Fruit fly (Drosophila melanogaster) whole organism, embryonic: ENCODE measurements around the gene M6.

Experiments used
- Bgb ChIP-seq: fragments of 200-800 bp; sonication (Bioruptor generic); IDR thresholded peaks from 2 replicates; pipeline ENCODE4 v1.3.6; 2022; ENCODE audit warnings: missing biosample characterization, missing genetic modification characterization; ENCODE audit not compliant: partially characterized antibody
- CG10543 ChIP-seq: fragments of 200-800 bp; sonication (Bioruptor generic); optimal IDR thresholded peaks from 3 replicates; lab custom pipeline; 2017; ENCODE audit warnings: missing biosample characterization, mild to moderate bottlenecking, missing genetic modification characterization, moderate library complexity
- CG12236 ChIP-seq: fragments of 200-800 bp; sonication (Bioruptor generic); optimal IDR thresholded peaks from 2 replicates; lab custom pipeline; 2016; ENCODE audit warnings: missing biosample characterization, missing genetic modification characterization
- CG13424 ChIP-seq: fragments of 200-800 bp; sonication (Bioruptor generic); optimal IDR thresholded peaks from 2 replicates; lab custom pipeline; 2019; ENCODE audit warnings: missing biosample characterization, mild to moderate bottlenecking, missing genetic modification characterization, moderate library complexity
- CG17328 ChIP-seq: fragments of 200-800 bp; sonication (Bioruptor generic); IDR thresholded peaks from 2 replicates; pipeline ENCODE4 v1.3.6; 2022; ENCODE audit warnings: missing biosample characterization, missing genetic modification characterization
- CG17361 ChIP-seq: fragments of 200-800 bp; sonication (Bioruptor generic); IDR thresholded peaks from 3 replicates; pipeline ENCODE4 v1.3.6; 2022; ENCODE audit warnings: missing biosample characterization, missing genetic modification characterization
- CG17568 ChIP-seq: fragments of 200-800 bp; sonication (Bioruptor generic); optimal IDR thresholded peaks from 2 replicates; lab custom pipeline; 2018; ENCODE audit warnings: missing biosample characterization, mild to moderate bottlenecking, missing genetic modification characterization, moderate library complexity
- CG2199 ChIP-seq: fragments of 200-800 bp; sonication (Bioruptor generic); IDR thresholded peaks from 3 replicates; pipeline ENCODE4 v1.3.6; 2022; ENCODE audit warnings: missing biosample characterization, missing genetic modification characterization
- CG3407 ChIP-seq: fragments of 200-800 bp; sonication (Bioruptor generic); optimal IDR thresholded peaks from 2 replicates; lab custom pipeline; 2018; ENCODE audit warnings: missing biosample characterization, mild to moderate bottlenecking, missing genetic modification characterization
- CG34224 ChIP-seq: fragments of 200-800 bp; sonication (Bioruptor generic); IDR thresholded peaks from 3 replicates; pipeline ENCODE4 v1.3.6; 2022; ENCODE audit warnings: missing biosample characterization, missing genetic modification characterization; ENCODE audit not compliant: partially characterized antibody
- CG4617 ChIP-seq: fragments of 200-800 bp; sonication (Bioruptor generic); optimal IDR thresholded peaks from 3 replicates; lab custom pipeline; 2016; ENCODE audit warnings: missing biosample characterization, missing genetic modification characterization, borderline replicate concordance
- CG5180 ChIP-seq: fragments of 200-800 bp; sonication (Bioruptor generic); optimal IDR thresholded peaks from 3 replicates; lab custom pipeline; 2017; ENCODE audit warnings: missing biosample characterization, missing genetic modification characterization, mild to moderate bottlenecking, moderate library complexity, missing genetic modification reagents
- CG6175 ChIP-seq: fragments of 200-800 bp; sonication (Bioruptor generic); IDR thresholded peaks from 3 replicates; pipeline ENCODE4 v1.3.6; 2022; ENCODE audit warnings: missing biosample characterization, missing genetic modification characterization
- CG6813 ChIP-seq: fragments of 200-800 bp; sonication (Bioruptor generic); optimal IDR thresholded peaks from 2 replicates; lab custom pipeline; 2017; ENCODE audit warnings: missing biosample characterization, missing genetic modification characterization, mild to moderate bottlenecking, moderate library complexity, missing genetic modification reagents
- CG6854 ChIP-seq: fragments of 200-800 bp; sonication (Bioruptor generic); optimal IDR thresholded peaks from 3 replicates; lab custom pipeline; 2017; ENCODE audit warnings: missing biosample characterization, mild to moderate bottlenecking, missing genetic modification characterization
- CG7556 ChIP-seq: fragments of 200-800 bp; sonication (Bioruptor generic); optimal IDR thresholded peaks from 2 replicates; lab custom pipeline; 2017; ENCODE audit warnings: missing biosample characterization, mild to moderate bottlenecking, missing genetic modification characterization
- CG7786 ChIP-seq: fragments of 200-800 bp; sonication (Bioruptor generic); optimal IDR thresholded peaks from 2 replicates; lab custom pipeline; 2016; ENCODE audit warnings: missing biosample characterization, missing genetic modification characterization
- CG7928 ChIP-seq: fragments of 200-800 bp; sonication (Bioruptor generic); optimal IDR thresholded peaks from 2 replicates; lab custom pipeline; 2017; ENCODE audit warnings: missing biosample characterization, mild to moderate bottlenecking, missing genetic modification characterization
- CG9609 ChIP-seq: fragments of 200-800 bp; sonication (Bioruptor generic); optimal IDR thresholded peaks from 3 replicates; lab custom pipeline; 2016; ENCODE audit warnings: missing biosample characterization, missing genetic modification characterization
- CG9727 ChIP-seq: fragments of 200-800 bp; sonication (Bioruptor generic); optimal IDR thresholded peaks from 3 replicates; lab custom pipeline; 2017; ENCODE audit warnings: missing biosample characterization, mild to moderate bottlenecking, missing genetic modification characterization
- Dref ChIP-seq: fragments of 200-800 bp; sonication (Bioruptor generic); IDR thresholded peaks from 2 replicates; pipeline ENCODE4 v1.3.6; 2022; ENCODE audit warnings: missing biosample characterization, missing genetic modification characterization
- GATAe ChIP-seq: fragments of 200-800 bp; sonication (Bioruptor generic); conservative IDR thresholded peaks from 2 replicates; pipeline ENCODE4 v1.3.6; 2022; ENCODE audit warnings: missing biosample characterization, missing genetic modification characterization
- HmgZ ChIP-seq: fragments of 200-800 bp; sonication (Bioruptor generic); optimal IDR thresholded peaks from 2 replicates; lab custom pipeline; 2018; ENCODE audit warnings: missing biosample characterization, mild to moderate bottlenecking, missing genetic modification characterization
- Nf-YC ChIP-seq: fragments of 200-800 bp; optimal IDR thresholded peaks from 3 replicates; lab custom pipeline; 2019; ENCODE audit warnings: missing biosample characterization, mild to moderate bottlenecking, missing genetic modification characterization, moderate library complexity
- Sin3A ChIP-seq: fragments of >200 bp; optimal IDR thresholded peaks from 2 replicates; lab custom pipeline; 2018
- Stat92E ChIP-seq, 3 experiments: fragments of >200 bp in 2 of 3; fragments of 200-800 bp in 1 of 3; sonication (Bioruptor generic) in 1 of 3; optimal IDR thresholded peaks; 2 replicates each; lab custom pipeline; 2017 to 2019; ENCODE audit warnings: missing biosample characterization in 3 of 3, missing genetic modification characterization in 3 of 3, mild to moderate bottlenecking in 1 of 3, moderate library complexity in 1 of 3
- Tbp ChIP-seq: fragments of >200 bp; optimal IDR thresholded peaks from 2 replicates; lab custom pipeline; 2018; ENCODE audit warnings: missing biosample characterization, missing genetic modification characterization
- ac ChIP-seq: fragments of 200-800 bp; sonication (Bioruptor generic); optimal IDR thresholded peaks from 3 replicates; lab custom pipeline; 2017; ENCODE audit warnings: missing biosample characterization, mild to moderate bottlenecking, missing genetic modification characterization
- amos ChIP-seq: fragments of 200-800 bp; sonication (Bioruptor generic); IDR thresholded peaks from 2 replicates; pipeline ENCODE4 v1.3.6; 2022; ENCODE audit warnings: missing biosample characterization, missing genetic modification characterization; ENCODE audit not compliant: partially characterized antibody
- ato ChIP-seq: fragments of 200-800 bp; sonication (Bioruptor generic); IDR thresholded peaks from 2 replicates; pipeline ENCODE4 v1.3.6; 2022; ENCODE audit warnings: missing biosample characterization, missing genetic modification characterization; ENCODE audit not compliant: partially characterized antibody
- bbx ChIP-seq: fragments of 200-800 bp; sonication (Bioruptor generic); IDR thresholded peaks from 2 replicates; pipeline ENCODE4 v1.3.6; 2022; ENCODE audit warnings: missing biosample characterization, missing genetic modification characterization; ENCODE audit not compliant: partially characterized antibody
- caup ChIP-seq: fragments of 200-800 bp; sonication (Bioruptor generic); optimal IDR thresholded peaks from 3 replicates; lab custom pipeline; 2017; ENCODE audit warnings: missing biosample characterization, mild to moderate bottlenecking, missing genetic modification characterization, moderate library complexity; ENCODE audit not compliant: severe bottlenecking
- dmrt11E ChIP-seq: fragments of 200-800 bp; sonication (Bioruptor generic); optimal IDR thresholded peaks from 3 replicates; lab custom pipeline; 2018; ENCODE audit warnings: missing biosample characterization, mild to moderate bottlenecking, missing genetic modification characterization, moderate library complexity
- dmrt99B ChIP-seq: fragments of 200-800 bp; sonication (Bioruptor generic); optimal IDR thresholded peaks from 2 replicates; lab custom pipeline; 2018; ENCODE audit warnings: missing biosample characterization, mild to moderate bottlenecking, missing genetic modification characterization, moderate library complexity
- fd102C ChIP-seq: fragments of 200-800 bp; sonication (Bioruptor generic); optimal IDR thresholded peaks from 2 replicates; lab custom pipeline; 2018; ENCODE audit warnings: missing biosample characterization, mild to moderate bottlenecking, missing genetic modification characterization, moderate library complexity
- fd96Cb ChIP-seq: fragments of 200-800 bp; sonication (Bioruptor generic); optimal IDR thresholded peaks from 2 replicates; lab custom pipeline; 2018; ENCODE audit warnings: missing biosample characterization, mild to moderate bottlenecking, missing genetic modification characterization, moderate library complexity
- ftz-f1 ChIP-seq: fragments of 200-800 bp; sonication (Bioruptor generic); optimal IDR thresholded peaks from 2 replicates; lab custom pipeline; 2016; ENCODE audit warnings: missing biosample characterization, missing genetic modification characterization
- gcm2 ChIP-seq: fragments of 200-800 bp; sonication (Bioruptor generic); optimal IDR thresholded peaks from 2 replicates; lab custom pipeline; 2016; ENCODE audit warnings: missing biosample characterization, missing genetic modification characterization
- grn ChIP-seq: fragments of 200-800 bp; sonication (Bioruptor generic); optimal IDR thresholded peaks from 3 replicates; lab custom pipeline; 2017; ENCODE audit warnings: missing biosample characterization, missing genetic modification characterization
- hth ChIP-seq: fragments of >200 bp; optimal IDR thresholded peaks from 2 replicates; lab custom pipeline; 2017; ENCODE audit warnings: inconsistent platforms
- ken ChIP-seq: fragments of 200-800 bp; sonication (Bioruptor generic); IDR thresholded peaks from 3 replicates; pipeline ENCODE4 v1.3.6; 2022; ENCODE audit warnings: missing biosample characterization, missing genetic modification characterization
- nmo ChIP-seq: fragments of 200-800 bp; sonication (Bioruptor generic); optimal IDR thresholded peaks from 2 replicates; lab custom pipeline; 2018; ENCODE audit warnings: missing biosample characterization, mild to moderate bottlenecking, missing genetic modification characterization, moderate library complexity
- oc ChIP-seq: fragments of 200-800 bp; sonication (Bioruptor generic); optimal IDR thresholded peaks from 2 replicates; lab custom pipeline; 2018; ENCODE audit warnings: missing biosample characterization, mild to moderate bottlenecking, missing genetic modification characterization, moderate library complexity
- org-1 ChIP-seq: fragments of 200-800 bp; sonication (Bioruptor generic); optimal IDR thresholded peaks from 2 replicates; lab custom pipeline; 2017; ENCODE audit warnings: missing biosample characterization, missing genetic modification characterization
- p53 ChIP-seq: fragments of 200-800 bp; sonication (Bioruptor generic); optimal IDR thresholded peaks from 2 replicates; lab custom pipeline; 2016; ENCODE audit warnings: missing biosample characterization, missing genetic modification characterization
- pzg ChIP-seq: fragments of 200-800 bp; sonication (Bioruptor generic); optimal IDR thresholded peaks from 3 replicates; lab custom pipeline; 2018; ENCODE audit warnings: missing biosample characterization, mild to moderate bottlenecking, missing genetic modification characterization, moderate library complexity
- ssp ChIP-seq: fragments of 200-800 bp; sonication (Bioruptor generic); IDR thresholded peaks from 2 replicates; pipeline ENCODE4 v1.3.6; 2022; ENCODE audit warnings: missing biosample characterization, missing genetic modification characterization
- tin ChIP-seq: fragments of 200-800 bp; sonication (Bioruptor generic); optimal IDR thresholded peaks from 3 replicates; lab custom pipeline; 2016; ENCODE audit warnings: missing biosample characterization, missing genetic modification characterization
- tll ChIP-seq, 2 experiments: fragments of 200-800 bp in 1 of 2; fragments of >200 bp in 1 of 2; sonication (Bioruptor generic) in 1 of 2; optimal IDR thresholded peaks; 2 replicates each; lab custom pipeline; 2017 to 2019; ENCODE audit warnings: missing biosample characterization in 2 of 2, missing genetic modification characterization in 2 of 2, mild to moderate bottlenecking in 1 of 2, moderate library complexity in 1 of 2
- wek ChIP-seq: fragments of 200-800 bp; sonication (Bioruptor generic); optimal IDR thresholded peaks from 3 replicates; lab custom pipeline; 2018; ENCODE audit warnings: missing biosample characterization, mild to moderate bottlenecking, missing genetic modification characterization, moderate library complexity

M6 gene

dm6 chr3L:21483837-21484236, 23.8 kb upstream of the M6 start (continued):
- peak in 1 of 3 experiments; percentile 26 for TF ChIP-seq Stat92E (GFP tag; optimal IDR thresholded peaks at IDR 0.05; lab: Kevin White, UChicago)
- peak; percentile 38 for TF ChIP-seq CG13424 (tag; lab: Kevin White, UChicago)
- peak; percentile 35 for TF ChIP-seq nmo (GFP tag; lab: Kevin White, UChicago)
- no peak for TF ChIP-seq oc
- TF ChIP-seq CG6175 (GFP tag; lab: Robert Waterston, UW) = no peak
- no peak for TF ChIP-seq CG17328 (GFP tag; lab: Robert Waterston, UW)
- TF ChIP-seq gcm2 (GFP tag; lab: Kevin White, UChicago) = no peak
- TF ChIP-seq tll (GFP tag; optimal IDR thresholded peaks at IDR 0.05; lab: Kevin White, UChicago) = no peak
- TF ChIP-seq CG7786 (GFP tag; lab: Kevin White, UChicago) = peak; percentile 10
- no peak for TF ChIP-seq ac (GFP tag; lab: Kevin White, UChicago)
- TF ChIP-seq Tbp (GFP tag; lab: Kevin White, UChicago) = peak; percentile 23
- peak; percentile 40; the same call in 1 of the 3 replicates for TF ChIP-seq CG17361 (GFP tag; lab: Robert Waterston, UW)
- TF ChIP-seq CG2199 = peak; percentile 83; the same call in 1 of the 3 replicates
- no peak for TF ChIP-seq GATAe (GFP tag; lab: Robert Waterston, UW)
- no peak for TF ChIP-seq CG6854
- no peak for TF ChIP-seq dmrt11E (tag; lab: Kevin White, UChicago)
- TF ChIP-seq ftz-f1 (GFP tag; lab: Kevin White, UChicago) = no peak
- TF ChIP-seq CG5180 (GFP tag; lab: Kevin White, UChicago) = no peak
- no peak for TF ChIP-seq ssp
- TF ChIP-seq pzg (GFP tag; lab: Kevin White, UChicago) = peak; percentile 68
- TF ChIP-seq hth (lab: Kevin White, UChicago) = no peak
- TF ChIP-seq ato (GFP tag; lab: Robert Waterston, UW) = no peak
- TF ChIP-seq bbx = peak; percentile 8; the same call in 1 of the 2 replicates
- no peak for TF ChIP-seq CG17568
- no peak for TF ChIP-seq Sin3A (lab: Kevin White, UChicago)
- TF ChIP-seq CG6813 = no peak
- TF ChIP-seq wek (GFP tag; lab: Kevin White, UChicago) = no peak
- TF ChIP-seq CG4617 (GFP tag; lab: Kevin White, UChicago) = no peak
- no peak for TF ChIP-seq CG34224
- TF ChIP-seq tin = peak; percentile 31
- no peak for TF ChIP-seq p53
- no peak for TF ChIP-seq CG3407
- no peak for TF ChIP-seq CG10543 (GFP tag; lab: Kevin White, UChicago)
- TF ChIP-seq fd102C (GFP tag; lab: Kevin White, UChicago) = no peak
- TF ChIP-seq CG9727 (GFP tag; lab: Kevin White, UChicago) = no peak
- no peak for TF ChIP-seq CG9609 (GFP tag; lab: Kevin White, UChicago)
- no peak for TF ChIP-seq Nf-YC (tag; lab: Kevin White, UChicago)
- no peak for TF ChIP-seq CG7556 (GFP tag; lab: Kevin White, UChicago)
- peak; percentile 52; the same call in 1 of the 2 replicates for TF ChIP-seq Bgb (GFP tag; lab: Robert Waterston, UW)
- TF ChIP-seq HmgZ (tag; lab: Kevin White, UChicago) = peak; percentile 87
- TF ChIP-seq ken = no peak
- TF ChIP-seq amos (GFP tag; lab: Robert Waterston, UW) = peak; percentile 51
- TF ChIP-seq dmrt99B (tag; lab: Kevin White, UChicago) = no peak
- TF ChIP-seq CG7928 = no peak
- TF ChIP-seq grn (GFP tag; lab: Kevin White, UChicago) = no peak
- no peak for TF ChIP-seq caup (GFP tag; lab: Kevin White, UChicago)
- no peak for TF ChIP-seq CG12236 (GFP tag; lab: Kevin White, UChicago)
- TF ChIP-seq Dref (GFP tag; lab: Robert Waterston, UW) = no peak
- TF ChIP-seq org-1 (GFP tag; lab: Kevin White, UChicago) = no peak
- TF ChIP-seq fd96Cb (tag; lab: Kevin White, UChicago) = no peak
